Fruit fly (Drosophila melanogaster) whole organism, embryonic: ENCODE measurements around the gene CG7907.

Experiments used
- B-H2 ChIP-seq: fragments of 200-800 bp; sonication (Bioruptor generic); optimal IDR thresholded peaks from 2 replicates; lab custom pipeline; 2018; ENCODE audit warnings: missing biosample characterization, mild to moderate bottlenecking, missing genetic modification characterization
- BEAF-32 ChIP-seq: fragments of 200-800 bp; sonication (Bioruptor generic); optimal IDR thresholded peaks from 3 replicates; lab custom pipeline; 2017; ENCODE audit warnings: missing biosample characterization, missing genetic modification characterization, mild to moderate bottlenecking, moderate library complexity, missing genetic modification reagents
- Bdp1 ChIP-seq: fragments of 200-800 bp; sonication (Bioruptor generic); optimal IDR thresholded peaks from 3 replicates; lab custom pipeline; 2016; ENCODE audit warnings: missing biosample characterization, missing genetic modification characterization
- CG10431 ChIP-seq: fragments of 200-800 bp; sonication (Bioruptor generic); optimal IDR thresholded peaks from 3 replicates; lab custom pipeline; 2018; ENCODE audit warnings: missing biosample characterization, mild to moderate bottlenecking, missing genetic modification characterization
- CG10565 ChIP-seq: fragments of 200-800 bp; sonication (Bioruptor generic); optimal IDR thresholded peaks from 3 replicates; lab custom pipeline; 2016; ENCODE audit warnings: missing biosample characterization, mild to moderate bottlenecking, missing genetic modification characterization
- CG11723 ChIP-seq: fragments of 200-800 bp; sonication (Bioruptor generic); optimal IDR thresholded peaks from 2 replicates; lab custom pipeline; 2017; ENCODE audit warnings: missing biosample characterization, mild to moderate bottlenecking, missing genetic modification characterization
- CG12299 ChIP-seq: fragments of 200-800 bp; sonication (Bioruptor generic); optimal IDR thresholded peaks from 2 replicates; lab custom pipeline; 2018; ENCODE audit warnings: missing biosample characterization, mild to moderate bottlenecking, missing genetic modification characterization
- CG13123 ChIP-seq: fragments of 200-800 bp; sonication (Bioruptor generic); optimal IDR thresholded peaks from 2 replicates; lab custom pipeline; 2016; ENCODE audit warnings: missing biosample characterization, missing genetic modification characterization
- CG13296 ChIP-seq: fragments of 200-800 bp; sonication (Bioruptor generic); optimal IDR thresholded peaks from 3 replicates; lab custom pipeline; 2018; ENCODE audit warnings: missing biosample characterization, mild to moderate bottlenecking, missing genetic modification characterization
- CG13424 ChIP-seq: fragments of 200-800 bp; sonication (Bioruptor generic); optimal IDR thresholded peaks from 2 replicates; lab custom pipeline; 2019; ENCODE audit warnings: missing biosample characterization, mild to moderate bottlenecking, missing genetic modification characterization, moderate library complexity
- CG14050 ChIP-seq: fragments of 200-800 bp; sonication (Bioruptor generic); IDR thresholded peaks from 3 replicates; pipeline ENCODE4 v1.3.6; 2022; ENCODE audit warnings: missing biosample characterization, missing genetic modification characterization
- CG14860 ChIP-seq: fragments of 200-800 bp; sonication (Bioruptor generic); IDR thresholded peaks from 3 replicates; pipeline ENCODE4 v1.3.6; 2022; ENCODE audit warnings: missing biosample characterization, missing genetic modification characterization; ENCODE audit not compliant: partially characterized antibody
- CG15696 ChIP-seq: fragments of 200-800 bp; sonication (Bioruptor generic); optimal IDR thresholded peaks from 2 replicates; lab custom pipeline; 2019; ENCODE audit warnings: missing biosample characterization, mild to moderate bottlenecking, missing genetic modification characterization, moderate library complexity
- CG1647 ChIP-seq: fragments of 200-800 bp; sonication (Bioruptor generic); optimal IDR thresholded peaks from 3 replicates; lab custom pipeline; 2016; ENCODE audit warnings: missing biosample characterization, missing genetic modification characterization
- CG17186 ChIP-seq: fragments of 200-800 bp; sonication (Bioruptor generic); optimal IDR thresholded peaks from 3 replicates; lab custom pipeline; 2017; ENCODE audit warnings: missing biosample characterization, missing genetic modification reagents, missing genetic modification characterization
- CG17359 ChIP-seq: fragments of 200-800 bp; sonication (Bioruptor generic); optimal IDR thresholded peaks from 3 replicates; lab custom pipeline; 2018; ENCODE audit warnings: missing biosample characterization, mild to moderate bottlenecking, missing genetic modification characterization, moderate library complexity
- CG17385 ChIP-seq: fragments of 200-800 bp; sonication (Bioruptor generic); optimal IDR thresholded peaks from 3 replicates; lab custom pipeline; 2018; ENCODE audit warnings: missing biosample characterization, mild to moderate bottlenecking, missing genetic modification characterization
- CG17829 ChIP-seq: fragments of 200-800 bp; optimal IDR thresholded peaks from 2 replicates; lab custom pipeline; 2019; ENCODE audit warnings: missing biosample characterization, mild to moderate bottlenecking, missing genetic modification characterization, moderate library complexity
- CG18011 ChIP-seq: fragments of 200-800 bp; sonication (Bioruptor generic); optimal IDR thresholded peaks from 2 replicates; lab custom pipeline; 2017; ENCODE audit warnings: missing biosample characterization, missing genetic modification characterization, mild to moderate bottlenecking, moderate library complexity, missing genotype
- CG18619 ChIP-seq: fragments of 200-800 bp; sonication (Bioruptor generic); optimal IDR thresholded peaks from 3 replicates; lab custom pipeline; 2017; ENCODE audit warnings: missing biosample characterization, mild to moderate bottlenecking, missing genetic modification characterization
- CG33213 ChIP-seq: fragments of 200-800 bp; sonication (Bioruptor generic); optimal IDR thresholded peaks from 3 replicates; lab custom pipeline; 2016; ENCODE audit warnings: missing biosample characterization, missing genetic modification characterization
- CG34376 ChIP-seq: fragments of 200-800 bp; sonication (Bioruptor generic); optimal IDR thresholded peaks from 2 replicates; lab custom pipeline; 2018; ENCODE audit warnings: missing biosample characterization, mild to moderate bottlenecking, missing genetic modification characterization
- CG4854 ChIP-seq: fragments of 200-800 bp; sonication (Bioruptor generic); optimal IDR thresholded peaks from 2 replicates; lab custom pipeline; 2016; ENCODE audit warnings: missing biosample characterization, missing genetic modification characterization, inconsistent platforms
- CG5953 ChIP-seq: fragments of 200-800 bp; sonication (Bioruptor generic); IDR thresholded peaks from 2 replicates; pipeline ENCODE4 v1.3.6; 2022; ENCODE audit warnings: missing biosample characterization, missing genetic modification characterization
- CG6813 ChIP-seq: fragments of 200-800 bp; sonication (Bioruptor generic); optimal IDR thresholded peaks from 2 replicates; lab custom pipeline; 2017; ENCODE audit warnings: missing biosample characterization, missing genetic modification characterization, mild to moderate bottlenecking, moderate library complexity, missing genetic modification reagents
- CG7357 ChIP-seq: fragments of 200-800 bp; sonication (Bioruptor generic); IDR thresholded peaks from 3 replicates; pipeline ENCODE4 v1.3.6; 2022; ENCODE audit warnings: missing biosample characterization, missing genetic modification characterization
- Camta ChIP-seq: fragments of 200-800 bp; sonication (Bioruptor generic); optimal IDR thresholded peaks from 2 replicates; lab custom pipeline; 2016; ENCODE audit warnings: missing biosample characterization, missing genetic modification characterization
- Hr39 ChIP-seq: fragments of >200 bp; optimal IDR thresholded peaks from 2 replicates; lab custom pipeline; 2017
- Lhr ChIP-seq: fragments of 200-800 bp; sonication (Bioruptor generic); optimal IDR thresholded peaks from 3 replicates; lab custom pipeline; 2017; ENCODE audit warnings: mild to moderate bottlenecking, missing biosample characterization, missing genetic modification reagents, missing genetic modification characterization
- NC2β ChIP-seq: fragments of 200-800 bp; sonication (Bioruptor generic); optimal IDR thresholded peaks from 2 replicates; lab custom pipeline; 2016; ENCODE audit warnings: missing biosample characterization, missing genetic modification characterization
- Optix ChIP-seq: fragments of 200-800 bp; sonication (Bioruptor generic); IDR thresholded peaks from 3 replicates; pipeline ENCODE4 v1.3.6; 2022; ENCODE audit warnings: missing biosample characterization, missing genetic modification characterization
- Pdp1 ChIP-seq, 2 experiments: fragments of 200-800 bp; sonication (Bioruptor generic); optimal IDR thresholded peaks; 3 replicates each; lab custom pipeline; 2016; ENCODE audit warnings: missing biosample characterization in 2 of 2, missing genetic modification characterization in 2 of 2, mild to moderate bottlenecking in 1 of 2, moderate library complexity in 1 of 2
- Ptx1 ChIP-seq: fragments of 200-800 bp; sonication (Bioruptor generic); IDR thresholded peaks from 2 replicates; pipeline ENCODE4 v1.3.6; 2022; ENCODE audit warnings: missing biosample characterization, missing genetic modification characterization
- Sin3A ChIP-seq: fragments of >200 bp; optimal IDR thresholded peaks from 2 replicates; lab custom pipeline; 2018
- Six4 ChIP-seq: fragments of 200-800 bp; sonication (Bioruptor generic); optimal IDR thresholded peaks from 2 replicates; lab custom pipeline; 2016; ENCODE audit warnings: missing biosample characterization, missing genetic modification characterization
- ara ChIP-seq: fragments of 200-800 bp; sonication (Bioruptor generic); IDR thresholded peaks from 2 replicates; pipeline ENCODE4 v1.3.6; 2022; ENCODE audit warnings: missing biosample characterization, missing genetic modification characterization
- az2 ChIP-seq: fragments of 200-800 bp; sonication (Bioruptor generic); optimal IDR thresholded peaks from 3 replicates; lab custom pipeline; 2016; ENCODE audit warnings: missing biosample characterization, missing genetic modification characterization
- caup ChIP-seq: fragments of 200-800 bp; sonication (Bioruptor generic); optimal IDR thresholded peaks from 3 replicates; lab custom pipeline; 2017; ENCODE audit warnings: missing biosample characterization, mild to moderate bottlenecking, missing genetic modification characterization, moderate library complexity; ENCODE audit not compliant: severe bottlenecking
- corto ChIP-seq: fragments of 200-800 bp; sonication (Bioruptor generic); optimal IDR thresholded peaks from 2 replicates; lab custom pipeline; 2016; ENCODE audit warnings: missing biosample characterization, mild to moderate bottlenecking, missing genetic modification characterization, moderate library complexity
- fd64A ChIP-seq: fragments of 200-800 bp; sonication (Bioruptor generic); optimal IDR thresholded peaks from 3 replicates; lab custom pipeline; 2018; ENCODE audit warnings: missing biosample characterization, mild to moderate bottlenecking, missing genetic modification characterization
- gro ChIP-seq: fragments of 200-800 bp; sonication (Bioruptor generic); optimal IDR thresholded peaks from 2 replicates; lab custom pipeline; 2016; ENCODE audit warnings: missing biosample characterization, missing genetic modification characterization
- insv ChIP-seq, 2 experiments: fragments of 200-800 bp; sonication (Bioruptor generic); optimal IDR thresholded peaks; 3 replicates each; lab custom pipeline; 2016 to 2018; ENCODE audit warnings: missing biosample characterization in 2 of 2, missing genetic modification characterization in 2 of 2
- jigr1 ChIP-seq: fragments of 200-800 bp; sonication (Bioruptor generic); IDR thresholded peaks from 3 replicates; pipeline ENCODE4 v1.3.6; 2022; ENCODE audit warnings: missing biosample characterization, missing genetic modification characterization
- klu ChIP-seq: fragments of 200-800 bp; sonication (Bioruptor generic); IDR thresholded peaks from 2 replicates; pipeline ENCODE4 v1.3.6; 2022; ENCODE audit warnings: missing biosample characterization, missing genetic modification characterization
- lilli ChIP-seq: fragments of 200-800 bp; sonication (Bioruptor generic); optimal IDR thresholded peaks from 3 replicates; lab custom pipeline; 2016; ENCODE audit warnings: missing biosample characterization, missing genetic modification characterization
- mirr ChIP-seq: fragments of 200-800 bp; sonication (Bioruptor generic); optimal IDR thresholded peaks from 3 replicates; lab custom pipeline; 2018; ENCODE audit warnings: missing biosample characterization, mild to moderate bottlenecking, missing genetic modification characterization
- otp ChIP-seq: fragments of 200-800 bp; sonication (Bioruptor generic); IDR thresholded peaks from 3 replicates; pipeline ENCODE4, ENCODE4 v1.3.6; 2022; ENCODE audit warnings: missing biosample characterization, missing genetic modification characterization
- schlank ChIP-seq: fragments of 200-800 bp; sonication (Bioruptor generic); optimal IDR thresholded peaks from 2 replicates; lab custom pipeline; 2018; ENCODE audit warnings: missing biosample characterization, mild to moderate bottlenecking, missing genetic modification characterization
- tgo ChIP-seq: fragments of 200-800 bp; sonication (Bioruptor generic); IDR thresholded peaks from 3 replicates; pipeline ENCODE4 v1.3.6; 2022; ENCODE audit warnings: missing biosample characterization, missing genetic modification characterization
- vfl ChIP-seq: fragments of 200-800 bp; sonication (Bioruptor generic); optimal IDR thresholded peaks from 2 replicates; lab custom pipeline; 2016; ENCODE audit warnings: missing biosample characterization, missing genetic modification characterization
- zen2 ChIP-seq: fragments of 200-800 bp; sonication (Bioruptor generic); IDR thresholded peaks from 3 replicates; pipeline ENCODE4 v1.3.6; 2022; ENCODE audit warnings: missing biosample characterization, missing genetic modification characterization; ENCODE audit not compliant: partially characterized antibody
- zfh2 ChIP-seq: fragments of 200-800 bp; sonication (Bioruptor generic); optimal IDR thresholded peaks from 2 replicates; lab custom pipeline; 2016; ENCODE audit warnings: missing biosample characterization, missing genetic modification characterization

CG7907 gene

dm6 chr3R:21419932-21420331, 16.4 kb downstream of the CG7907 start (continued):
- TF ChIP-seq CG13296 (GFP tag; lab: Kevin White, UChicago) = peak; percentile 14
- TF ChIP-seq CG12299 (tag; lab: Kevin White, UChicago) = no peak
- TF ChIP-seq Sin3A (lab: Kevin White, UChicago) = no peak
- no peak for TF ChIP-seq CG34376 (GFP tag; lab: Kevin White, UChicago)
- no peak for TF ChIP-seq Optix (GFP tag; lab: Robert Waterston, UW)
- peak; percentile 28; the same call in 1 of the 3 replicates for TF ChIP-seq CG7357 (GFP tag; lab: Robert Waterston, UW)
- no peak for TF ChIP-seq BEAF-32
- TF ChIP-seq Ptx1 (GFP tag; lab: Robert Waterston, UW) = peak; percentile 57
- TF ChIP-seq fd64A (GFP tag; lab: Kevin White, UChicago) = no peak
- no peak for TF ChIP-seq gro (GFP tag; lab: Kevin White, UChicago)
- no peak for TF ChIP-seq zfh2 (GFP tag; lab: Kevin White, UChicago)
- TF ChIP-seq NC2β (GFP tag; lab: Kevin White, UChicago) = no peak
- 0 out of 3 replicates have a peak, but pooled peaks have one; percentile 17 for TF ChIP-seq CG14050
- TF ChIP-seq CG18011 (GFP tag; lab: Kevin White, UChicago) = no peak
- no peak for TF ChIP-seq CG5953 (GFP tag; lab: Robert Waterston, UW)
- peak; percentile 40 for TF ChIP-seq CG13424
- TF ChIP-seq CG10431 (GFP tag; lab: Kevin White, UChicago) = no peak
- TF ChIP-seq zen2 (GFP tag; lab: Robert Waterston, UW) = no peak
- no peak for TF ChIP-seq jigr1 (GFP tag; lab: Robert Waterston, UW)
- TF ChIP-seq az2 = no peak
- no peak for TF ChIP-seq B-H2 (GFP tag; lab: Kevin White, UChicago)
- TF ChIP-seq CG1647 (GFP tag; lab: Kevin White, UChicago) = no peak
- TF ChIP-seq Six4 (GFP tag; lab: Kevin White, UChicago) = peak; percentile 44
- no peak for TF ChIP-seq otp (GFP tag; lab: Robert Waterston, UW)
- no peak for TF ChIP-seq klu (GFP tag; lab: Robert Waterston, UW)
- TF ChIP-seq CG13123 (GFP tag; lab: Kevin White, UChicago) = no peak
- TF ChIP-seq Pdp1 (GFP tag; optimal IDR thresholded peaks at IDR 0.05; lab: Kevin White, UChicago) = no peak
- no peak for TF ChIP-seq CG11723
- no peak for TF ChIP-seq Camta (GFP tag; lab: Kevin White, UChicago)
- TF ChIP-seq Bdp1 (GFP tag; lab: Kevin White, UChicago) = no peak
- peak; percentile 78 for TF ChIP-seq CG15696 (tag; lab: Kevin White, UChicago)
- TF ChIP-seq CG14860 (GFP tag; lab: Robert Waterston, UW) = no peak
- TF ChIP-seq lilli (GFP tag; lab: Kevin White, UChicago) = no peak
- peak; percentile 42; the same call in 1 of the 3 replicates for TF ChIP-seq tgo
- no peak for TF ChIP-seq CG33213 (GFP tag; lab: Kevin White, UChicago)
- TF ChIP-seq CG4854 (GFP tag; lab: Kevin White, UChicago) = no peak
- no peak for TF ChIP-seq CG10565
- peak; percentile 54 for TF ChIP-seq CG6813
- TF ChIP-seq schlank (tag; lab: Kevin White, UChicago) = no peak
- TF ChIP-seq caup (GFP tag; lab: Kevin White, UChicago) = peak; percentile 12
- peak; percentile 80 for TF ChIP-seq CG17829
- no peak for TF ChIP-seq vfl (GFP tag; lab: Kevin White, UChicago)
- no peak for TF ChIP-seq corto (GFP tag; lab: Kevin White, UChicago)
- TF ChIP-seq mirr (GFP tag; lab: Kevin White, UChicago) = no peak
- TF ChIP-seq CG17385 (GFP tag; lab: Kevin White, UChicago) = no peak
- TF ChIP-seq CG17359 (tag; lab: Kevin White, UChicago) = peak; percentile 72
- TF ChIP-seq ara (GFP tag; lab: Robert Waterston, UW) = peak; percentile 54
- no peak for TF ChIP-seq Lhr (GFP tag; lab: Kevin White, UChicago)
- TF ChIP-seq CG18619 = peak; percentile 2
- TF ChIP-seq Hr39 (lab: Kevin White, UChicago) = no peak
- TF ChIP-seq CG17186 (GFP tag; lab: Kevin White, UChicago) = no peak
- no peak for TF ChIP-seq insv (GFP tag; optimal IDR thresholded peaks at IDR 0.05; lab: Kevin White, UChicago)
